Worm (Caenorhabditis elegans): Measurements from ENCODE around the gene F53F1.2.
A peak's percentile ranks its signal among the peaks of the same experiment; 100 is the strongest.

The F53F1.2 gene

DNA sequence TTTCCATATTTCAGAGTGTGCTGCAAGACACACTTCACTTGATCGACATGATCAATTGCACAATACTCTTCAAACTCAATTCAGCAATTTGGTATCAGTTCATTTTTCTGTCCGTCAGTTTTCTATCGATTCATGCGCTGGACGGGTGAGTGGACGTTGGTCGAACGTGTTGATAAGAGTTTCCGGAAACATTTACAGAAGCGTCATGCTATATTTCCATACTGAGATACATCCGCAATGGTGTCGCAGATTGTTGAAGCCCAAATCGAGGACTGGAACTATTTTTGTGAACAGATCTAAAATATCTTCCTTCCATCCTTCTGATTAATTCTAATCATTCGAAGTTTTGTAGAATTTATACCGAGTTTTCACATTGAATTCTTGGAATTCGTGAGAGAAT lies 37.0 kb upstream of the F53F1.2 start:
- TF ChIP-seq tlf-1 (GFP tag; optimal IDR thresholded peaks at IDR 0.05) = peak; percentile 19
- TF ChIP-seq C06A6.2 (GFP tag; conservative IDR thresholded peaks at IDR 0.05) = 0 out of 2 replicates have a peak, but pooled peaks have one; percentile 25
- no peak for TF ChIP-seq chd-7 (tag; optimal IDR thresholded peaks at IDR 0.05)
- no peak for TF ChIP-seq F23B12.7 (tag; optimal IDR thresholded peaks at IDR 0.05; ENCODE audit: insufficient read depth)
- no peak for TF ChIP-seq him-1 (tag; optimal IDR thresholded peaks at IDR 0.05)
- no peak for TF ChIP-seq nhr-90 (tag; optimal IDR thresholded peaks at IDR 0.05)
- TF ChIP-seq madf-6 (GFP tag; IDR thresholded peaks at IDR 0.05) = no peak
- no peak for TF ChIP-seq repo-1 (tag; optimal IDR thresholded peaks at IDR 0.05)
- TF ChIP-seq nhr-80 (tag; optimal IDR thresholded peaks at IDR 0.05) = peak; percentile 87
- TF ChIP-seq cebp-2 (GFP tag; IDR thresholded peaks at IDR 0.05) = 0 out of 2 replicates have a peak, but pooled peaks have one; percentile 36
- no peak for TF ChIP-seq akir-1 (GFP tag; optimal IDR thresholded peaks at IDR 0.05)
- no peak for TF ChIP-seq bed-1 (GFP tag; IDR thresholded peaks at IDR 0.05)
- TF ChIP-seq ZK185.1 (tag; optimal IDR thresholded peaks at IDR 0.05; ENCODE audit: poor library complexity, severe bottlenecking) = peak; percentile 29

DNA sequence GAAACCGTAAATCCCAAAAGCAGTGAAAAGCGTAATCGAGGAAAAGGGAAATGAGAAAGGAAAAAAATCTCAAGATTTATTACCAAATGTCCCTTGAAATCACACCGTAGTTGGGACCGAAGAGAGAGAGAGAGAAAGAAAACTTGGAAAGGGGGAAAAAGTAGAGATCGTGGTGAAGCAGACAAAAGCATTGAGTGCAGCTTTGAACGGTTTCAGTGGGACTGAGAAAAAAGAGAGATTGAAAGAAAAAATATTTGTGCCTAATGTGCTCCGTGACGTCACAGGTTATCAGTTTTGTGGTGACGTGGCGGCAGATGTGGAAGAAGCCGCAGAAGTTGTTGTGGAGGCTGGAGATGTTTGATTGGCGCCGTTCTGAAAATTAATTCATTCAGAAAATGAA lies 36.4 kb upstream of the F53F1.2 start:
- no peak for TF ChIP-seq mcd-1 (GFP tag; IDR thresholded peaks at IDR 0.05)
- TF ChIP-seq dox-1 (GFP tag; IDR thresholded peaks at IDR 0.05) = no peak
- TF ChIP-seq ceh-100 (GFP tag; IDR thresholded peaks at IDR 0.05) = no peak
- TF ChIP-seq Y56A3A.18 (GFP tag; IDR thresholded peaks at IDR 0.05) = 0 out of 2 replicates have a peak, but pooled peaks have one; percentile 52
- no peak for TF ChIP-seq lsl-1 (GFP tag; optimal IDR thresholded peaks at IDR 0.05)

DNA sequence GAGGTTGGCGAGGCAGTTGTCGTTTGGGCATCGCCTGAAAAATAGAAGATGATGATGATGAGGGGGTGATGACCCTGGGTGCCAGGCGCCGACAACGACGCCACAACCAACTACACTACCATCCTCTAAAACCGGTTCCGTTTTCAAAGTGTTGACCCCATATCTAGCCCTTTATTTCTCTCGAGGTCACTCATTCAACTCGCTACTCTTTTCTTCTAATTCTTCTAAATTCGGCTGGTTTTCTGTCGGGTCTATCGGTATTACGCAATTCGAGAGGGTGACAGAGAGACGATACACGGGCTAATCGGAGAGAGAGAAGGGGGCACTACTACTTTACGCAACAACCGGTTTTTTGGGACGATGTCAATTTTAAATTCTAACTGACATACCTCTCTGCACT lies 35.3 kb upstream of the F53F1.2 start:
- TF ChIP-seq F23B12.7 (tag; optimal IDR thresholded peaks at IDR 0.05; ENCODE audit: insufficient read depth) (no peak), ceh-27 (GFP tag; optimal IDR thresholded peaks at IDR 0.05) (peak; percentile 64), ztf-6 (GFP tag; IDR thresholded peaks at IDR 0.05) (no peak), Y95B8A.8 (GFP tag; IDR thresholded peaks at IDR 0.05) (no peak), lin-26 (GFP tag; IDR thresholded peaks at IDR 0.05) (peak; percentile 21; the same call in 1 of the 2 replicates), let-526 (GFP tag; IDR thresholded peaks at IDR 0.05) (no peak), lin-40 (tag; optimal IDR thresholded peaks at IDR 0.05) (peak; percentile 49), ztf-26 (tag; optimal IDR thresholded peaks at IDR 0.05) (peak; percentile 48), cebp-1 (GFP tag; IDR thresholded peaks at IDR 0.05) (no peak), cebp-1 (tag; optimal IDR thresholded peaks at IDR 0.05) (peak; percentile 81), ekl-4 (GFP tag; IDR thresholded peaks at IDR 0.05) (no peak)

- TF ChIP-seq nhr-80 (tag; optimal IDR thresholded peaks at IDR 0.05) (peak; percentile 97), cebp-1 (GFP tag; IDR thresholded peaks at IDR 0.05) (no peak), cebp-1 (tag; optimal IDR thresholded peaks at IDR 0.05) (peak; percentile 13), lin-54 (GFP tag; optimal IDR thresholded peaks at IDR 0.05) (no peak), egl-44 (GFP tag; IDR thresholded peaks at IDR 0.05) (0 out of 2 replicates have a peak, but pooled peaks have one; percentile 59), ztf-22 (GFP tag; optimal IDR thresholded peaks at IDR 0.05) (peak; percentile 52), dox-1 (GFP tag; IDR thresholded peaks at IDR 0.05) (peak; percentile 64), zfh-2 (GFP tag; conservative IDR thresholded peaks at IDR 0.05) (peak; percentile 50; the same call in 1 of the 2 replicates), repo-1 (tag; optimal IDR thresholded peaks at IDR 0.05) (no peak)
Observed at ce11 chrV:13372821-13373220, 33.8 kb upstream of the F53F1.2 start.

- TF ChIP-seq aptf-2 (GFP tag; conservative IDR thresholded peaks at IDR 0.05) (no peak), nhr-80 (tag; optimal IDR thresholded peaks at IDR 0.05) (peak; percentile 86), egl-44 (GFP tag; IDR thresholded peaks at IDR 0.05) (0 out of 2 replicates have a peak, but pooled peaks have one; percentile 25), madf-10 (tag; optimal IDR thresholded peaks at IDR 0.05) (peak; percentile 6), atf-7 (tag; optimal IDR thresholded peaks at IDR 0.05) (peak; percentile 41), unc-62 (GFP tag; optimal IDR thresholded peaks at IDR 0.05) (no peak), snpc-3.4 (tag; optimal IDR thresholded peaks at IDR 0.05) (no peak), rpc-1 (optimal IDR thresholded peaks at IDR 0.05) (no peak), rpc-1 (tag; optimal IDR thresholded peaks at IDR 0.05) (no peak), mel-28 (tag; optimal IDR thresholded peaks at IDR 0.05; ENCODE audit: borderline replicate concordance) (no peak), cebp-1 (GFP tag; IDR thresholded peaks at IDR 0.05) (no peak), cebp-1 (tag; optimal IDR thresholded peaks at IDR 0.05) (peak; percentile 21), T26A5.8 (tag; optimal IDR thresholded peaks at IDR 0.05) (no peak), die-1 (tag; optimal IDR thresholded peaks at IDR 0.05) (no peak), ceh-100 (GFP tag; IDR thresholded peaks at IDR 0.05) (no peak), tlf-1 (GFP tag; optimal IDR thresholded peaks at IDR 0.05) (no peak), attf-6 (GFP tag; IDR thresholded peaks at IDR 0.05) (no peak)
Observed at ce11 chrV:13373643-13374042, 33.0 kb upstream of the F53F1.2 start.
